Worm (Caenorhabditis elegans): ENCODE results near the gene F09F9.1.

F09F9.1 gene

ce11 chrX:4140755-4141417 is 25.8 kb downstream of the F09F9.1 start (continued):
- no peak for TF ChIP-seq madf-5 (GFP tag; IDR thresholded peaks at IDR 0.05)
- TF ChIP-seq nhr-25 (tag; optimal IDR thresholded peaks at IDR 0.05; ENCODE audit: borderline replicate concordance, insufficient read depth): no peak
- TF ChIP-seq hif-1 (tag; optimal IDR thresholded peaks at IDR 0.05): peak in 1 of 2 experiments; percentile 91
- TF ChIP-seq lin-15B (tag; optimal IDR thresholded peaks at IDR 0.05): no peak
- peak; percentile 63 for TF ChIP-seq nhr-28 (tag; optimal IDR thresholded peaks at IDR 0.05)
- TF ChIP-seq mep-1 (tag; optimal IDR thresholded peaks at IDR 0.05): peak; percentile 3
- peak; percentile 16 for TF ChIP-seq mxl-3 (GFP tag; optimal IDR thresholded peaks at IDR 0.05)
- no peak for TF ChIP-seq spr-3 (GFP tag; optimal IDR thresholded peaks at IDR 0.05)
- TF ChIP-seq pha-4 (GFP tag; IDR thresholded peaks at IDR 0.05): no peak
- no peak for TF ChIP-seq pha-4 (tag; optimal IDR thresholded peaks at IDR 0.05)
- no peak for TF ChIP-seq skn-1 (tag; optimal IDR thresholded peaks at IDR 0.05)
- no peak for TF ChIP-seq F37D6.2 (tag; optimal IDR thresholded peaks at IDR 0.05)
- TF ChIP-seq mxl-2 (GFP tag; conservative IDR thresholded peaks at IDR 0.05): no peak
- TF ChIP-seq unc-39 (tag; optimal IDR thresholded peaks at IDR 0.05): no peak
- no peak for TF ChIP-seq lin-13 (GFP tag; optimal IDR thresholded peaks at IDR 0.05)
- peak; percentile 43 for TF ChIP-seq dve-1 (tag; optimal IDR thresholded peaks at IDR 0.05; ENCODE audit: insufficient read depth)
- TF ChIP-seq aha-1 (tag): peak; percentile 70
- TF ChIP-seq duxl-1 (tag; optimal IDR thresholded peaks at IDR 0.05; ENCODE audit: poor library complexity): no peak
- TF ChIP-seq unc-130 (GFP tag; optimal IDR thresholded peaks at IDR 0.05): no peak
- TF ChIP-seq spr-1 (tag; optimal IDR thresholded peaks at IDR 0.05): no peak
- peak in 1 of 2 experiments; percentile 25 for TF ChIP-seq lsy-2 (tag; optimal IDR thresholded peaks at IDR 0.05)
- TF ChIP-seq ZK337.2 (GFP tag; IDR thresholded peaks at IDR 0.05): no peak
- TF ChIP-seq daf-12 (tag; optimal IDR thresholded peaks at IDR 0.05): no peak
- TF ChIP-seq hlh-30 (tag; optimal IDR thresholded peaks at IDR 0.05; ENCODE audit: insufficient read depth): peak; percentile 44
- TF ChIP-seq madf-9 (GFP tag; conservative IDR thresholded peaks at IDR 0.05): no peak
- peak in 1 of 2 experiments; percentile 69 for TF ChIP-seq daf-16 (GFP tag; optimal IDR thresholded peaks at IDR 0.05)
- peak; percentile 94 for TF ChIP-seq daf-16 (tag; optimal IDR thresholded peaks at IDR 0.05)
- no peak for TF ChIP-seq daf-19 (GFP tag; conservative IDR thresholded peaks at IDR 0.05)
- no peak for TF ChIP-seq ama-1 (optimal IDR thresholded peaks at IDR 0.05)
- no peak for TF ChIP-seq vab-7 (GFP tag; IDR thresholded peaks at IDR 0.05)
- TF ChIP-seq hlh-11 (tag; optimal IDR thresholded peaks at IDR 0.05): peak; percentile 62
- TF ChIP-seq cey-2 (tag; optimal IDR thresholded peaks at IDR 0.05; ENCODE audit: borderline replicate concordance, insufficient read depth): no peak
- 0 out of 2 replicates have a peak, but pooled peaks have one; percentile 28 for TF ChIP-seq snpc-1.2 (GFP tag; IDR thresholded peaks at IDR 0.05)
- no peak for TF ChIP-seq nhr-111 (GFP tag; optimal IDR thresholded peaks at IDR 0.05)
- TF ChIP-seq daf-8 (GFP tag; IDR thresholded peaks at IDR 0.05): no peak
- TF ChIP-seq mdl-1 (tag; optimal IDR thresholded peaks at IDR 0.05): peak in 1 of 2 experiments; percentile 76
- no peak for TF ChIP-seq ZK546.5 (tag; optimal IDR thresholded peaks at IDR 0.05)
- TF ChIP-seq lin-39 (tag; optimal IDR thresholded peaks at IDR 0.05): no peak
- no peak for TF ChIP-seq snpc-4 (tag; optimal IDR thresholded peaks at IDR 0.05)

ce11 chrX:4142202-4142601 is 27.1 kb downstream of the F09F9.1 start:
- peak; percentile 88 for TF ChIP-seq dve-1 (tag; optimal IDR thresholded peaks at IDR 0.05; ENCODE audit: insufficient read depth)
- no peak for TF ChIP-seq lir-3 (tag; optimal IDR thresholded peaks at IDR 0.05)
- no peak for TF ChIP-seq aly-2 (tag; optimal IDR thresholded peaks at IDR 0.05)
- TF ChIP-seq zag-1 (tag; optimal IDR thresholded peaks at IDR 0.05): no peak
- no peak for TF ChIP-seq R02D3.7 (tag; optimal IDR thresholded peaks at IDR 0.05)
- TF ChIP-seq set-16 (GFP tag; IDR thresholded peaks at IDR 0.05): peak; percentile 67
- no peak for TF ChIP-seq daf-12 (tag; optimal IDR thresholded peaks at IDR 0.05)
- TF ChIP-seq dpl-1 (GFP tag; optimal IDR thresholded peaks at IDR 0.05): peak; percentile 14
- 0 out of 2 replicates have a peak, but pooled peaks have one; percentile 10 for TF ChIP-seq lim-7 (GFP tag; IDR thresholded peaks at IDR 0.05)
- TF ChIP-seq nhr-6 (tag; optimal IDR thresholded peaks at IDR 0.05): no peak
- no peak for TF ChIP-seq pqm-1 (tag; optimal IDR thresholded peaks at IDR 0.05)
- 0 out of 2 replicates have a peak, but pooled peaks have one; percentile 16 for TF ChIP-seq snpc-1.2 (GFP tag; IDR thresholded peaks at IDR 0.05)
- peak; percentile 60 for TF ChIP-seq T20F7.1 (GFP tag; optimal IDR thresholded peaks at IDR 0.05)
- TF ChIP-seq nhr-76 (tag; optimal IDR thresholded peaks at IDR 0.05): no peak
- no peak for TF ChIP-seq daf-8 (GFP tag; IDR thresholded peaks at IDR 0.05)
- TF ChIP-seq lin-29 (GFP tag; IDR thresholded peaks at IDR 0.05): no peak
- no peak for TF ChIP-seq ceh-44 (GFP tag; IDR thresholded peaks at IDR 0.05)

All from whole organism, L4 larva.